Fruit fly (Drosophila melanogaster) whole organism, embryonic: ENCODE measurements around the gene Drice.

Source experiments
- Antp ChIP-seq: fragments of 200-800 bp; sonication (Bioruptor generic); optimal IDR thresholded peaks from 3 replicates; lab custom pipeline; 2016; ENCODE audit warnings: missing biosample characterization, missing genetic modification characterization
- CG10147 ChIP-seq: fragments of 200-800 bp; sonication (Bioruptor generic); optimal IDR thresholded peaks from 2 replicates; lab custom pipeline; 2019; ENCODE audit warnings: missing biosample characterization, mild to moderate bottlenecking, missing genetic modification characterization, moderate library complexity
- CG10431 ChIP-seq: fragments of 200-800 bp; sonication (Bioruptor generic); optimal IDR thresholded peaks from 3 replicates; lab custom pipeline; 2018; ENCODE audit warnings: missing biosample characterization, mild to moderate bottlenecking, missing genetic modification characterization
- CG12942 ChIP-seq: fragments of 200-800 bp; sonication (Bioruptor generic); optimal IDR thresholded peaks from 3 replicates; lab custom pipeline; 2016; ENCODE audit warnings: missing biosample characterization, missing genetic modification characterization
- CG14050 ChIP-seq: fragments of 200-800 bp; sonication (Bioruptor generic); IDR thresholded peaks from 3 replicates; pipeline ENCODE4 v1.3.6; 2022; ENCODE audit warnings: missing biosample characterization, missing genetic modification characterization
- CG17568 ChIP-seq: fragments of 200-800 bp; sonication (Bioruptor generic); optimal IDR thresholded peaks from 2 replicates; lab custom pipeline; 2018; ENCODE audit warnings: missing biosample characterization, mild to moderate bottlenecking, missing genetic modification characterization, moderate library complexity
- CG2712 ChIP-seq: fragments of 200-800 bp; optimal IDR thresholded peaks from 3 replicates; lab custom pipeline; 2019; ENCODE audit warnings: missing biosample characterization, mild to moderate bottlenecking, missing genetic modification characterization, moderate library complexity
- CG30403 ChIP-seq: fragments of 200-800 bp; sonication (Bioruptor generic); optimal IDR thresholded peaks from 3 replicates; lab custom pipeline; 2016; ENCODE audit warnings: missing biosample characterization, missing genetic modification characterization
- CG31365 ChIP-seq: fragments of 200-800 bp; sonication (Bioruptor generic); optimal IDR thresholded peaks from 2 replicates; lab custom pipeline; 2018; ENCODE audit warnings: missing biosample characterization, mild to moderate bottlenecking, missing genetic modification characterization
- CG32767 ChIP-seq: fragments of 200-800 bp; sonication (Bioruptor generic); IDR thresholded peaks from 2 replicates; pipeline ENCODE4 v1.3.6; 2022; ENCODE audit warnings: missing biosample characterization, missing genetic modification characterization
- CG32772 ChIP-seq: fragments of 200-800 bp; sonication (Bioruptor generic); IDR thresholded peaks from 2 replicates; pipeline ENCODE4 v1.3.6; 2022; ENCODE audit warnings: missing biosample characterization, missing genetic modification characterization
- CG4404 ChIP-seq: fragments of 200-800 bp; sonication (Bioruptor generic); IDR thresholded peaks from 2 replicates; pipeline ENCODE4 v1.3.6; 2022; ENCODE audit warnings: missing biosample characterization, missing genetic modification characterization
- CG4730 ChIP-seq: fragments of 200-800 bp; sonication (Bioruptor generic); IDR thresholded peaks from 2 replicates; pipeline ENCODE4 v1.3.6; 2022; ENCODE audit warnings: missing biosample characterization, missing genetic modification characterization
- CG5180 ChIP-seq: fragments of 200-800 bp; sonication (Bioruptor generic); optimal IDR thresholded peaks from 3 replicates; lab custom pipeline; 2017; ENCODE audit warnings: missing biosample characterization, missing genetic modification characterization, mild to moderate bottlenecking, moderate library complexity, missing genetic modification reagents
- CG5953 ChIP-seq: fragments of 200-800 bp; sonication (Bioruptor generic); IDR thresholded peaks from 2 replicates; pipeline ENCODE4 v1.3.6; 2022; ENCODE audit warnings: missing biosample characterization, missing genetic modification characterization
- CG7271 ChIP-seq: fragments of 200-800 bp; sonication (Bioruptor generic); optimal IDR thresholded peaks from 2 replicates; lab custom pipeline; 2018; ENCODE audit warnings: missing biosample characterization, mild to moderate bottlenecking, missing genetic modification characterization, moderate library complexity
- CG7556 ChIP-seq: fragments of 200-800 bp; sonication (Bioruptor generic); optimal IDR thresholded peaks from 2 replicates; lab custom pipeline; 2017; ENCODE audit warnings: missing biosample characterization, mild to moderate bottlenecking, missing genetic modification characterization
- CG8290 ChIP-seq, 3 experiments: fragments of 200-800 bp; sonication (Bioruptor generic); optimal IDR thresholded peaks; 2 replicates each; lab custom pipeline; 2016 to 2019; ENCODE audit warnings: missing biosample characterization in 3 of 3, missing genetic modification characterization in 3 of 3, mild to moderate bottlenecking in 2 of 3, moderate library complexity in 1 of 3
- CG9876 ChIP-seq: fragments of 200-800 bp; sonication (Bioruptor generic); optimal IDR thresholded peaks from 2 replicates; lab custom pipeline; 2016; ENCODE audit warnings: missing biosample characterization, missing genetic modification characterization
- Chrac-16 ChIP-seq: fragments of 200-800 bp; sonication (Bioruptor generic); optimal IDR thresholded peaks from 3 replicates; lab custom pipeline; 2016; ENCODE audit warnings: missing biosample characterization, missing genetic modification characterization
- Ets97D ChIP-seq: fragments of 200-800 bp; sonication (Bioruptor generic); optimal IDR thresholded peaks from 3 replicates; lab custom pipeline; 2016; ENCODE audit warnings: missing biosample characterization, missing genetic modification characterization
- Gug ChIP-seq: fragments of 200-800 bp; sonication (Bioruptor generic); IDR thresholded peaks from 4 replicates; pipeline ENCODE4 v1.3.6; 2022; ENCODE audit warnings: missing biosample characterization, missing genetic modification characterization
- HHEX ChIP-seq: fragments of 200-800 bp; sonication (Bioruptor generic); optimal IDR thresholded peaks from 3 replicates; lab custom pipeline; 2017; ENCODE audit warnings: missing biosample characterization, mild to moderate bottlenecking, missing genetic modification characterization, missing genetic modification reagents
- Hsf ChIP-seq: fragments of 200-800 bp; sonication (Bioruptor generic); optimal IDR thresholded peaks from 3 replicates; lab custom pipeline; 2016; ENCODE audit warnings: missing biosample characterization, missing genetic modification characterization
- Jarid2 ChIP-seq: fragments of 200-800 bp; sonication (Bioruptor generic); optimal IDR thresholded peaks from 3 replicates; lab custom pipeline; 2017; ENCODE audit warnings: mild to moderate bottlenecking, missing biosample characterization, missing genetic modification reagents, missing genetic modification characterization
- MESR4 ChIP-seq: fragments of 200-800 bp; sonication (Bioruptor generic); optimal IDR thresholded peaks from 2 replicates; lab custom pipeline; 2018; ENCODE audit warnings: missing biosample characterization, mild to moderate bottlenecking, missing genetic modification characterization, moderate library complexity
- NK7.1 ChIP-seq: fragments of 200-800 bp; sonication (Bioruptor generic); optimal IDR thresholded peaks from 3 replicates; lab custom pipeline; 2016; ENCODE audit warnings: missing biosample characterization, missing genetic modification characterization
- Nf-YB ChIP-seq: fragments of 200-800 bp; sonication (Bioruptor generic); optimal IDR thresholded peaks from 3 replicates; lab custom pipeline; 2019; ENCODE audit warnings: missing biosample characterization, mild to moderate bottlenecking, missing genetic modification characterization, moderate library complexity
- Poxn ChIP-seq: fragments of 200-800 bp; sonication (Bioruptor generic); IDR thresholded peaks from 2 replicates; pipeline ENCODE4 v1.3.6; 2022; ENCODE audit warnings: missing biosample characterization, missing genetic modification characterization
- Sin3A ChIP-seq: fragments of >200 bp; optimal IDR thresholded peaks from 2 replicates; lab custom pipeline; 2018
- Sox102F ChIP-seq: fragments of 200-800 bp; sonication (Bioruptor generic); optimal IDR thresholded peaks from 2 replicates; lab custom pipeline; 2018; ENCODE audit warnings: missing biosample characterization, mild to moderate bottlenecking, missing genetic modification characterization, moderate library complexity
- abd-A ChIP-seq: fragments of 200-800 bp; sonication (Bioruptor generic); optimal IDR thresholded peaks from 3 replicates; lab custom pipeline; 2019; ENCODE audit warnings: missing biosample characterization, mild to moderate bottlenecking, missing genetic modification characterization, moderate library complexity
- bab2 ChIP-seq: fragments of 200-800 bp; sonication (Bioruptor generic); optimal IDR thresholded peaks from 2 replicates; lab custom pipeline; 2016; ENCODE audit warnings: missing biosample characterization, missing genetic modification characterization
- br ChIP-seq: fragments of >200 bp; optimal IDR thresholded peaks from 2 replicates; lab custom pipeline; 2017
- chinmo ChIP-seq: fragments of 200-800 bp; sonication (Bioruptor generic); IDR thresholded peaks from 4 replicates; pipeline ENCODE4 v1.3.6; 2022; ENCODE audit warnings: missing biosample characterization, missing genetic modification characterization; ENCODE audit not compliant: partially characterized antibody
- chn ChIP-seq: fragments of 200-800 bp; sonication (Bioruptor generic); optimal IDR thresholded peaks from 2 replicates; lab custom pipeline; 2016; ENCODE audit warnings: missing biosample characterization, missing genetic modification characterization
- corto ChIP-seq: fragments of 200-800 bp; sonication (Bioruptor generic); optimal IDR thresholded peaks from 2 replicates; lab custom pipeline; 2016; ENCODE audit warnings: missing biosample characterization, mild to moderate bottlenecking, missing genetic modification characterization, moderate library complexity
- croc ChIP-seq: fragments of 200-800 bp; sonication (Bioruptor generic); conservative IDR thresholded peaks from 3 replicates; pipeline ENCODE4 v1.3.6; 2022; ENCODE audit warnings: missing biosample characterization, missing genetic modification characterization
- dan ChIP-seq: fragments of 200-800 bp; sonication (Bioruptor generic); IDR thresholded peaks from 2 replicates; pipeline ENCODE4 v1.3.6; 2022; ENCODE audit warnings: missing biosample characterization, missing genetic modification characterization
- dati ChIP-seq: fragments of 200-800 bp; sonication (Bioruptor generic); IDR thresholded peaks from 2 replicates; pipeline ENCODE4 v1.3.6; 2022; ENCODE audit warnings: missing biosample characterization, missing genetic modification characterization
- exex ChIP-seq: fragments of 200-800 bp; sonication (Bioruptor generic); optimal IDR thresholded peaks from 4 replicates; lab custom pipeline; 2018; ENCODE audit warnings: missing biosample characterization, mild to moderate bottlenecking, missing genetic modification characterization, moderate library complexity
- fd64A ChIP-seq: fragments of 200-800 bp; sonication (Bioruptor generic); optimal IDR thresholded peaks from 3 replicates; lab custom pipeline; 2018; ENCODE audit warnings: missing biosample characterization, mild to moderate bottlenecking, missing genetic modification characterization
- gce ChIP-seq: fragments of 200-800 bp; sonication (Bioruptor generic); IDR thresholded peaks from 3 replicates; pipeline ENCODE4 v1.3.6; 2022; ENCODE audit warnings: missing biosample characterization, missing genetic modification characterization
- grn ChIP-seq: fragments of 200-800 bp; sonication (Bioruptor generic); optimal IDR thresholded peaks from 3 replicates; lab custom pipeline; 2017; ENCODE audit warnings: missing biosample characterization, missing genetic modification characterization
- hth ChIP-seq: fragments of >200 bp; optimal IDR thresholded peaks from 2 replicates; lab custom pipeline; 2017; ENCODE audit warnings: inconsistent platforms
- jing ChIP-seq: fragments of 200-800 bp; sonication (Bioruptor generic); optimal IDR thresholded peaks from 2 replicates; lab custom pipeline; 2018; ENCODE audit warnings: missing biosample characterization, mild to moderate bottlenecking, missing genetic modification characterization
- kay ChIP-seq: fragments of 200-800 bp; sonication (Bioruptor generic); optimal IDR thresholded peaks from 2 replicates; lab custom pipeline; 2016; ENCODE audit warnings: missing biosample characterization, missing genetic modification characterization
- ken ChIP-seq: fragments of 200-800 bp; sonication (Bioruptor generic); IDR thresholded peaks from 3 replicates; pipeline ENCODE4 v1.3.6; 2022; ENCODE audit warnings: missing biosample characterization, missing genetic modification characterization
- lmd ChIP-seq: fragments of 200-800 bp; sonication (Bioruptor generic); IDR thresholded peaks from 2 replicates; pipeline ENCODE4 v1.3.6; 2022; ENCODE audit warnings: missing biosample characterization, missing genetic modification characterization
- pros ChIP-seq: fragments of 200-800 bp; sonication (Bioruptor generic); optimal IDR thresholded peaks from 3 replicates; lab custom pipeline; 2019; ENCODE audit warnings: missing biosample characterization, mild to moderate bottlenecking, missing genetic modification characterization, moderate library complexity
- schlank ChIP-seq: fragments of 200-800 bp; sonication (Bioruptor generic); optimal IDR thresholded peaks from 2 replicates; lab custom pipeline; 2018; ENCODE audit warnings: missing biosample characterization, mild to moderate bottlenecking, missing genetic modification characterization
- sd ChIP-seq: fragments of 200-800 bp; sonication (Bioruptor generic); optimal IDR thresholded peaks from 3 replicates; lab custom pipeline; 2018; ENCODE audit warnings: missing biosample characterization, mild to moderate bottlenecking, missing genetic modification characterization, moderate library complexity

Drice gene

DNA sequence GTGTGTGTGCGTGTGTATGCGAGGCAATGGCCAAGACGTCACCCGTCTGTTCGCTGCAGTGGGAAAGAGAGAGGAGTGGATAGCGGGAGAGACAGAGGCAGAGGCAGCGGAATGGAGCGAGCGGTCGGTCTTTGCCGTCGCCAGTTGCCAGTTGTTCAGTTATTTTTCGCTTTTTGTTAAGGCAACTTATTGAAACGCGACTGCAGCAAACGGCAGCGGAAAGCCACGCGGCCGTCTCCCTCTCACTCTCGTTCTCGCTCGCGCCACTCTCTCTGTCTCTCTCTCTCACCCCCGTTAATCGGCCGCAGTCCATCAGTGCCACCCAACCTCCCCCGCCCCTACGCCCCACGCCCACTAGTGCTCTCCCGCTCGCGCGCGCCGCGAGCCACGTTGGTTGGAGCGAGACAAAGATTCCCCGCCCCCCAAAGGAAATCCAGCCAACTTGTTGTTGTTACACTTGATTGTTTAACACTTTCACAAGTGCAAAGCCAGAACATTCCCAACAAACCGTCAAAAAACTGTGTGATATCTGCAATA is 26.6 kb upstream of the Drice start (continued):
- TF ChIP-seq CG4730 (GFP tag; lab: Robert Waterston, UW) (no peak), CG10147 (GFP tag; lab: Kevin White, UChicago) (no peak), CG12942 (GFP tag; lab: Kevin White, UChicago) (no peak), CG32772 (no peak), Jarid2 (GFP tag; lab: Kevin White, UChicago) (peak; percentile 96), CG14050 (no peak), CG17568 (GFP tag; lab: Kevin White, UChicago) (no peak), Ets97D (GFP tag; lab: Kevin White, UChicago) (no peak), gce (GFP tag; lab: Robert Waterston, UW) (peak; percentile 37; the same call in 1 of the 3 replicates), MESR4 (no peak), croc (no peak), Poxn (no peak), chinmo (peak; percentile 99), corto (GFP tag; lab: Kevin White, UChicago) (no peak), CG7271 (tag; lab: Kevin White, UChicago) (no peak), CG30403 (no peak), CG7556 (GFP tag; lab: Kevin White, UChicago) (no peak), CG10431 (GFP tag; lab: Kevin White, UChicago) (peak; percentile 24), CG2712 (no peak), Chrac-16 (no peak), Sin3A (no peak), grn (GFP tag; lab: Kevin White, UChicago) (peak; percentile 82), Gug (GFP tag; lab: Robert Waterston, UW) (no peak), Sox102F (no peak), CG31365 (no peak), lmd (GFP tag; lab: Robert Waterston, UW) (no peak), Antp (GFP tag; lab: Kevin White, UChicago) (no peak), bab2 (GFP tag; lab: Kevin White, UChicago) (no peak), dan (GFP tag; lab: Robert Waterston, UW) (no peak), Nf-YB (GFP tag; lab: Kevin White, UChicago) (peak; percentile 44), hth (lab: Kevin White, UChicago) (no peak), sd (tag; lab: Kevin White, UChicago) (peak; percentile 94), jing (GFP tag; lab: Kevin White, UChicago) (no peak), CG32767 (GFP tag; lab: Robert Waterston, UW) (no peak; the same call in 1 of the 2 replicates), Hsf (GFP tag; lab: Kevin White, UChicago) (no peak), chn (GFP tag; lab: Kevin White, UChicago) (peak; percentile 2), dati (GFP tag; lab: Robert Waterston, UW) (no peak), HHEX (peak; percentile 57), CG5953 (GFP tag; lab: Robert Waterston, UW) (no peak), abd-A (tag; lab: Kevin White, UChicago) (peak; percentile 94), CG4404 (no peak), NK7.1 (GFP tag; lab: Kevin White, UChicago) (no peak), exex (tag; lab: Kevin White, UChicago) (peak; percentile 59), pros (GFP tag; lab: Kevin White, UChicago) (peak; percentile 69), schlank (tag; lab: Kevin White, UChicago) (peak; percentile 1), CG5180 (GFP tag; lab: Kevin White, UChicago) (peak; percentile 30), ken (GFP tag; lab: Robert Waterston, UW) (no peak), fd64A (GFP tag; lab: Kevin White, UChicago) (peak; percentile 24), br (lab: Kevin White, UChicago) (no peak), CG8290 (GFP tag; optimal IDR thresholded peaks at IDR 0.05; lab: Kevin White, UChicago) (no peak), CG8290 (tag; optimal IDR thresholded peaks at IDR 0.05; lab: Kevin White, UChicago) (peak in 1 of 2 experiments; percentile 80), CG9876 (GFP tag; lab: Kevin White, UChicago) (no peak), kay (GFP tag; lab: Kevin White, UChicago) (peak; percentile 76)
